Fruit fly (Drosophila melanogaster) whole organism, wandering third instar larva: ENCODE data around the gene Rad60.
A peak's percentile ranks its signal among the peaks of the same experiment; 100 is the strongest.

Experiments used
- CG32264 ChIP-seq: fragments of 200-800 bp; sonication (Bioruptor generic); optimal IDR thresholded peaks from 2 replicates; lab custom pipeline; 2016; ENCODE audit warnings: missing biosample characterization, missing genetic modification characterization
- CG9705 ChIP-seq: fragments of 200-800 bp; sonication (Bioruptor generic); optimal IDR thresholded peaks from 2 replicates; lab custom pipeline; 2018; ENCODE audit warnings: missing biosample characterization, mild to moderate bottlenecking, missing genetic modification characterization
- CrebA ChIP-seq: fragments of 200-800 bp; sonication (Bioruptor generic); optimal IDR thresholded peaks from 2 replicates; lab custom pipeline; 2016; ENCODE audit warnings: missing biosample characterization, mild to moderate bottlenecking, missing genetic modification characterization, borderline replicate concordance
- Dfd ChIP-seq: fragments of >200 bp; optimal IDR thresholded peaks from 2 replicates; lab custom pipeline; 2017; ENCODE audit warnings: missing biosample characterization, missing genetic modification characterization
- Dif ChIP-seq: fragments of 200-275, 200-300 bp; sonication (Bioruptor generic); optimal IDR thresholded peaks from 2 replicates; lab custom pipeline; 2018; ENCODE audit warnings: missing biosample characterization, missing genetic modification characterization; ENCODE audit not compliant: partially characterized antibody
- GATAd ChIP-seq: sonication (Bioruptor generic); optimal IDR thresholded peaks from 2 replicates; lab custom pipeline; 2016; ENCODE audit warnings: missing biosample characterization, missing genetic modification characterization
- HLH106 ChIP-seq: fragments of 200-800 bp; optimal IDR thresholded peaks from 3 replicates; lab custom pipeline; 2019; ENCODE audit warnings: missing biosample characterization, mild to moderate bottlenecking, missing genetic modification characterization, moderate library complexity
- Hnf4 ChIP-seq: fragments of 200-800 bp; sonication (Bioruptor generic); optimal IDR thresholded peaks from 2 replicates; lab custom pipeline; 2016; ENCODE audit warnings: missing biosample characterization, mild to moderate bottlenecking, missing genetic modification characterization
- Hr78 ChIP-seq: fragments of >200 bp; optimal IDR thresholded peaks from 2 replicates; lab custom pipeline; 2017; ENCODE audit warnings: missing biosample characterization, missing genetic modification characterization
- Hr83 ChIP-seq: fragments of 200-300 bp; sonication (Bioruptor generic); optimal IDR thresholded peaks from 2 replicates; lab custom pipeline; 2016; ENCODE audit warnings: missing biosample characterization, mild to moderate bottlenecking, missing genetic modification characterization, moderate library complexity; ENCODE audit not compliant: poor library complexity, severe bottlenecking
- Myc ChIP-seq: fragments of >200 bp; optimal IDR thresholded peaks from 2 replicates; lab custom pipeline; 2017
- OdsH ChIP-seq: fragments of 200-800 bp; sonication (Bioruptor generic); optimal IDR thresholded peaks from 2 replicates; lab custom pipeline; 2016; ENCODE audit warnings: missing biosample characterization, mild to moderate bottlenecking, missing genetic modification characterization
- Rel ChIP-seq, 2 experiments: fragments of 200-800 bp; sonication (Bioruptor generic) in 1 of 2; optimal IDR thresholded peaks; 2 replicates in 1 of 2; 3 replicates in 1 of 2; lab custom pipeline; 2016 to 2019; ENCODE audit warnings: mild to moderate bottlenecking in 2 of 2, missing biosample characterization in 2 of 2, missing genetic modification characterization in 2 of 2, moderate library complexity in 1 of 2
- Sp1 ChIP-seq: fragments of 200-800 bp; sonication (Bioruptor generic); optimal IDR thresholded peaks from 3 replicates; lab custom pipeline; 2019; ENCODE audit warnings: missing biosample characterization, mild to moderate bottlenecking, missing genetic modification characterization, moderate library complexity
- Vsx2 ChIP-seq: fragments of 200-300, 225-300 bp; sonication (Bioruptor generic); optimal IDR thresholded peaks from 2 replicates; lab custom pipeline; 2018; ENCODE audit warnings: missing biosample characterization, missing genetic modification characterization; ENCODE audit not compliant: partially characterized antibody
- br ChIP-seq: fragments of 200-800 bp; sonication (Bioruptor generic); optimal IDR thresholded peaks from 2 replicates; lab custom pipeline; 2016; ENCODE audit warnings: missing biosample characterization, missing genetic modification characterization
- brk ChIP-seq: fragments of 200-800 bp; sonication (Bioruptor generic); optimal IDR thresholded peaks from 2 replicates; lab custom pipeline; 2016; ENCODE audit warnings: missing biosample characterization, mild to moderate bottlenecking, missing genetic modification characterization
- dl ChIP-seq, 2 experiments: fragments of 175-275, 200-275 bp in 1 of 2; fragments of 200-275 bp in 1 of 2; sonication (Bioruptor generic); optimal IDR thresholded peaks; lab custom pipeline; 2018; ENCODE audit warnings: mild to moderate bottlenecking in 2 of 2, missing biosample characterization in 2 of 2, missing genetic modification characterization in 2 of 2, moderate library complexity in 2 of 2; ENCODE audit not compliant: partially characterized antibody in 2 of 2, insufficient read depth in 1 of 2
- dmrt93B ChIP-seq: fragments of 200-800 bp; sonication (Bioruptor generic); optimal IDR thresholded peaks from 2 replicates; lab custom pipeline; 2018; ENCODE audit warnings: missing biosample characterization, mild to moderate bottlenecking, missing genetic modification characterization
- dsf ChIP-seq: sonication (Bioruptor generic); optimal IDR thresholded peaks from 2 replicates; lab custom pipeline; 2016; ENCODE audit warnings: missing biosample characterization, missing genetic modification characterization, borderline replicate concordance
- ey ChIP-seq: fragments of 200-800 bp; sonication (Bioruptor generic); optimal IDR thresholded peaks from 2 replicates; lab custom pipeline; 2016; ENCODE audit warnings: missing biosample characterization, missing genetic modification characterization
- foxo ChIP-seq, 2 experiments: fragments of 200-800 bp; sonication (Bioruptor generic); optimal IDR thresholded peaks; 2 replicates in 1 of 2; 3 replicates in 1 of 2; lab custom pipeline; 2016 to 2017; ENCODE audit warnings: missing biosample characterization in 2 of 2, missing genetic modification characterization in 2 of 2
- fru ChIP-seq: fragments of 200-800 bp; sonication (Bioruptor generic); optimal IDR thresholded peaks from 3 replicates; lab custom pipeline; 2016; ENCODE audit warnings: missing biosample characterization, mild to moderate bottlenecking, missing genetic modification characterization
- h ChIP-seq: fragments of 200-800 bp; sonication (Bioruptor generic); optimal IDR thresholded peaks from 3 replicates; lab custom pipeline; 2016; ENCODE audit warnings: missing biosample characterization, mild to moderate bottlenecking, missing genetic modification characterization
- jim ChIP-seq: fragments of 175-275, 200-325 bp; sonication (Bioruptor generic); optimal IDR thresholded peaks from 2 replicates; lab custom pipeline; 2016; ENCODE audit warnings: missing biosample characterization, mild to moderate bottlenecking, missing genetic modification characterization
- lola ChIP-seq: fragments of >200 bp; optimal IDR thresholded peaks from 2 replicates; lab custom pipeline; 2017; ENCODE audit warnings: missing biosample characterization, missing genetic modification characterization
- psq ChIP-seq: fragments of 200-800 bp; sonication (Bioruptor generic); optimal IDR thresholded peaks from 3 replicates; lab custom pipeline; 2017; ENCODE audit warnings: missing biosample characterization, mild to moderate bottlenecking, missing genetic modification characterization, moderate library complexity
- rgr ChIP-seq: fragments of 200-800 bp; sonication (Bioruptor generic); optimal IDR thresholded peaks from 3 replicates; lab custom pipeline; 2016; ENCODE audit warnings: missing biosample characterization, mild to moderate bottlenecking, missing genetic modification characterization
- sage ChIP-seq: fragments of 200-800 bp; sonication (Bioruptor generic); optimal IDR thresholded peaks from 2 replicates; lab custom pipeline; 2016; ENCODE audit warnings: missing biosample characterization, mild to moderate bottlenecking, missing genetic modification characterization
- sv ChIP-seq: fragments of 200-800 bp; sonication (Bioruptor generic); optimal IDR thresholded peaks from 3 replicates; lab custom pipeline; 2016; ENCODE audit warnings: missing biosample characterization, missing genetic modification characterization
- usp ChIP-seq: fragments of >200 bp; optimal IDR thresholded peaks from 2 replicates; lab custom pipeline; 2017; ENCODE audit warnings: missing biosample characterization, missing genetic modification characterization
- woc ChIP-seq: sonication (Bioruptor generic); optimal IDR thresholded peaks from 2 replicates; lab custom pipeline; 2016; ENCODE audit warnings: missing biosample characterization, mild to moderate bottlenecking, missing genetic modification characterization

The Rad60 gene

dm6 chr3R:23225266-23225665 lies 26.0 kb downstream of the Rad60 start:
- TF ChIP-seq Hr83 (GFP tag; lab: Kevin White, UChicago) (peak; percentile 25), h (GFP tag; lab: Kevin White, UChicago) (peak; percentile 51), ey (GFP tag; lab: Kevin White, UChicago) (no peak), sage (no peak), foxo (GFP tag; optimal IDR thresholded peaks at IDR 0.05; lab: Kevin White, UChicago) (peak in 1 of 2 experiments; percentile 26), OdsH (peak; percentile 22), rgr (GFP tag; lab: Kevin White, UChicago) (peak; percentile 27), HLH106 (tag; lab: Kevin White, UChicago) (no peak), Hnf4 (peak; percentile 2), psq (GFP tag; lab: Kevin White, UChicago) (peak; percentile 4), dl (GFP tag; optimal IDR thresholded peaks at IDR 0.05; lab: Kevin White, UChicago; ENCODE audit: insufficient read depth in 1 of 2, partially characterized antibody in 2 of 2) (no peak)

- TF ChIP-seq dmrt93B (GFP tag; lab: Kevin White, UChicago), result no peak
- peak; percentile 59 for TF ChIP-seq CrebA (GFP tag; lab: Kevin White, UChicago)
- TF ChIP-seq Sp1 (GFP tag; lab: Kevin White, UChicago), result peak; percentile 24
- peak; percentile 4 for TF ChIP-seq br (GFP tag; lab: Kevin White, UChicago)
- peak; percentile 19 to 31 for TF ChIP-seq foxo (GFP tag; optimal IDR thresholded peaks at IDR 0.05; lab: Kevin White, UChicago)
- peak; percentile 17 for TF ChIP-seq rgr (GFP tag; lab: Kevin White, UChicago)
- no peak for TF ChIP-seq CG9705
- no peak for TF ChIP-seq Myc (lab: Kevin White, UChicago)
- no peak for TF ChIP-seq ey (GFP tag; lab: Kevin White, UChicago)
- TF ChIP-seq CG32264, result peak; percentile 17
- peak; percentile 69 for TF ChIP-seq h (GFP tag; lab: Kevin White, UChicago)
- TF ChIP-seq OdsH, result peak; percentile 30
- TF ChIP-seq brk (GFP tag; lab: Kevin White, UChicago), result peak; percentile 57
- TF ChIP-seq Hr83 (GFP tag; lab: Kevin White, UChicago), result no peak
- peak; percentile 24 for TF ChIP-seq fru (GFP tag; lab: Kevin White, UChicago)
- TF ChIP-seq Rel (GFP tag; optimal IDR thresholded peaks at IDR 0.05; lab: Kevin White, UChicago), result no peak
- TF ChIP-seq Rel (tag; optimal IDR thresholded peaks at IDR 0.05; lab: Kevin White, UChicago), result peak; percentile 86
- TF ChIP-seq sage, result peak; percentile 6
- no peak for TF ChIP-seq jim (GFP tag; lab: Kevin White, UChicago)
- TF ChIP-seq, all 38 proteins: peak for 12
Measured at dm6 chr3R:23223151-23223810, 28.0 kb downstream of the Rad60 start.

dm6 chr3R:23221680-23222148 lies 29.6 kb downstream of the Rad60 start:
- TF ChIP-seq dl (GFP tag; optimal IDR thresholded peaks at IDR 0.05; lab: Kevin White, UChicago; ENCODE audit: insufficient read depth in 1 of 2, partially characterized antibody in 2 of 2) (no peak), br (GFP tag; lab: Kevin White, UChicago) (peak; percentile 60), ey (GFP tag; lab: Kevin White, UChicago) (no peak), Hr83 (GFP tag; lab: Kevin White, UChicago) (peak; percentile 37), HLH106 (tag; lab: Kevin White, UChicago) (no peak), Rel (GFP tag; optimal IDR thresholded peaks at IDR 0.05; lab: Kevin White, UChicago) (peak; percentile 65), Rel (tag; optimal IDR thresholded peaks at IDR 0.05; lab: Kevin White, UChicago) (peak; percentile 92), sv (GFP tag; lab: Kevin White, UChicago) (no peak), CG32264 (no peak), GATAd (GFP tag; lab: Kevin White, UChicago) (no peak), fru (GFP tag; lab: Kevin White, UChicago) (peak; percentile 10), Sp1 (GFP tag; lab: Kevin White, UChicago) (peak; percentile 71), OdsH (peak; percentile 0), usp (no peak), jim (GFP tag; lab: Kevin White, UChicago) (no peak), dsf (GFP tag; lab: Kevin White, UChicago) (no peak), Myc (lab: Kevin White, UChicago) (no peak), Vsx2 (GFP tag; lab: Kevin White, UChicago) (peak; percentile 36), Hnf4 (peak; percentile 42), rgr (GFP tag; lab: Kevin White, UChicago) (peak; percentile 28), h (GFP tag; lab: Kevin White, UChicago) (peak; percentile 62), dmrt93B (GFP tag; lab: Kevin White, UChicago) (no peak), CG9705 (no peak), CrebA (GFP tag; lab: Kevin White, UChicago) (peak; percentile 85), woc (GFP tag; lab: Kevin White, UChicago) (no peak), Hr78 (GFP tag; lab: Kevin White, UChicago) (no peak), psq (GFP tag; lab: Kevin White, UChicago) (peak; percentile 90), lola (no peak), Dfd (GFP tag; lab: Kevin White, UChicago) (no peak), brk (GFP tag; lab: Kevin White, UChicago) (peak; percentile 47), sage (peak; percentile 56), foxo (GFP tag; optimal IDR thresholded peaks at IDR 0.05; lab: Kevin White, UChicago) (peak in 1 of 2 experiments; percentile 29), Dif (GFP tag; lab: Kevin White, UChicago) (peak; percentile 66)
